Worm (Caenorhabditis elegans) whole organism, L2 larva: Measurements from ENCODE around the gene CC8.3.

Source experiments
- ceh-16 ChIP-seq: fragments of 150-350 bp; optimal IDR thresholded peaks from 2 replicates; lab custom pipeline; 2014; ENCODE audit warnings: missing biosample characterization, missing genetic modification characterization
- lin-11 ChIP-seq: fragments of 150-350 bp; sonication (generic microtip); optimal IDR thresholded peaks from 2 replicates; lab custom pipeline; 2014; ENCODE audit warnings: missing biosample characterization, missing genetic modification characterization, inconsistent platforms, mixed read lengths
- lin-39 ChIP-seq: fragments of 150-350 bp; optimal IDR thresholded peaks from 2 replicates; lab custom pipeline; 2014; ENCODE audit warnings: missing biosample characterization, missing genetic modification reagents, missing genetic modification characterization
- mdl-1 ChIP-seq, 2 experiments: fragments of 150-350 bp in 1 of 2; sonication (generic microtip) in 1 of 2; optimal IDR thresholded peaks; 2 replicates each; lab custom pipeline; 2017; ENCODE audit warnings: missing biosample characterization in 2 of 2, missing genetic modification characterization in 2 of 2
- nhr-11 ChIP-seq: fragments of 150-350 bp; optimal IDR thresholded peaks from 2 replicates; lab custom pipeline; 2014; ENCODE audit warnings: missing biosample characterization, missing genetic modification characterization
- nhr-12 ChIP-seq: fragments of 150-350 bp; optimal IDR thresholded peaks from 2 replicates; lab custom pipeline; 2014; ENCODE audit warnings: missing biosample characterization, missing genetic modification characterization
- nhr-237 ChIP-seq: fragments of 150-350 bp; optimal IDR thresholded peaks from 2 replicates; lab custom pipeline; 2014; ENCODE audit warnings: missing biosample characterization, missing genetic modification characterization
- nhr-77 ChIP-seq: fragments of 150-350 bp; optimal IDR thresholded peaks from 2 replicates; lab custom pipeline; 2014; ENCODE audit warnings: missing biosample characterization, missing genetic modification characterization
- snpc-4 ChIP-seq: fragments of 150-350 bp; optimal IDR thresholded peaks from 2 replicates; lab custom pipeline; 2014; ENCODE audit warnings: missing biosample characterization, missing genetic modification characterization
- unc-39 ChIP-seq: fragments of 150-350 bp; optimal IDR thresholded peaks from 2 replicates; lab custom pipeline; 2014; ENCODE audit warnings: missing biosample characterization, missing genetic modification characterization
- unc-62 ChIP-seq: fragments of 150-350 bp; optimal IDR thresholded peaks from 2 replicates; lab custom pipeline; 2014; ENCODE audit warnings: missing biosample characterization, missing genetic modification reagents, missing genetic modification characterization
- zag-1 ChIP-seq: fragments of 150-350 bp; optimal IDR thresholded peaks from 2 replicates; lab custom pipeline; 2014; ENCODE audit warnings: missing biosample characterization, missing genetic modification characterization
- ztf-11 ChIP-seq: sonication (generic microtip); optimal IDR thresholded peaks from 2 replicates; lab custom pipeline; 2017; ENCODE audit warnings: missing biosample characterization, missing genetic modification characterization
- ztf-4 ChIP-seq: fragments of 150-350 bp; optimal IDR thresholded peaks from 2 replicates; lab custom pipeline; 2014; ENCODE audit warnings: missing biosample characterization, missing genetic modification characterization

DNA sequence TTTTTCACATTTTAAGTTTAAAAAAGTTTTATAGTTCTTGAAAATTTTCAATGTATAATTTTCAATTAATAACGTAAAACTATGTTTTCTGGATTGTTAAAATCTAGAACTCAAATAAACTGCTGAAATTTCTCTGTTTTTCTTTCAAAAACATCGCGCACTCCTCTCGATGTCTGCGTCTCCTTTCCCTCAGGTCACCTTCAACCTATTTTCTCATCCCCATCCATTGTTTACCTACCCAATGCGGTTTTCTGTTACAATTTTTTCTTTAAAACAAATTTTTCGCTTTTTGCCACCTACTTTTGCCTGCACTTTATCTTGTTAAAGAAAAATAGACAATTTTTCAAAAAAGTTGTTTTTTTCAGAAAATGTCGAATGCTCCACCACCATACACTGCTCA lies 8.8 kb downstream of the CC8.3 start, which contains the start of gene ZC416.2:
- no peak for TF ChIP-seq ztf-11 (tag; lab: Kevin White, UChicago)
- TF ChIP-seq unc-62, result no peak
- no peak for TF ChIP-seq zag-1
- TF ChIP-seq ceh-16, result no peak
- no peak for TF ChIP-seq nhr-77 (tag; lab: Kevin White, UChicago)
- TF ChIP-seq lin-11 (tag; lab: Kevin White, UChicago), result no peak
- no peak for TF ChIP-seq mdl-1 (tag; optimal IDR thresholded peaks at IDR 0.05; lab: Kevin White, UChicago)
- no peak for TF ChIP-seq nhr-11 (tag; lab: Kevin White, UChicago)
- TF ChIP-seq ztf-4 (tag; lab: Kevin White, UChicago), result no peak
- no peak for TF ChIP-seq lin-39 (tag; lab: Kevin White, UChicago)
- TF ChIP-seq nhr-12 (tag; lab: Kevin White, UChicago), result no peak
- TF ChIP-seq snpc-4 (tag; lab: Kevin White, UChicago), result no peak
- TF ChIP-seq unc-39, result no peak
- no peak for TF ChIP-seq nhr-237 (tag; lab: Kevin White, UChicago)
